Fruit fly (Drosophila melanogaster) whole organism, embryonic: Measurements from ENCODE around the gene Mgstl.
A peak's percentile ranks its signal among the peaks of the same experiment; 100 is the strongest.

Experiments used
- BEAF-32 ChIP-seq: fragments of 200-800 bp; sonication (Bioruptor generic); optimal IDR thresholded peaks from 3 replicates; lab custom pipeline; 2017; ENCODE audit warnings: missing biosample characterization, missing genetic modification characterization, mild to moderate bottlenecking, moderate library complexity, missing genetic modification reagents
- CG10543 ChIP-seq: fragments of 200-800 bp; sonication (Bioruptor generic); optimal IDR thresholded peaks from 3 replicates; lab custom pipeline; 2017; ENCODE audit warnings: missing biosample characterization, mild to moderate bottlenecking, missing genetic modification characterization, moderate library complexity
- CG11456 ChIP-seq: fragments of 200-800 bp; sonication (Bioruptor generic); IDR thresholded peaks from 3 replicates; pipeline ENCODE4 v1.3.6; 2022; ENCODE audit warnings: missing biosample characterization, missing genetic modification characterization
- CG11695 ChIP-seq: fragments of 200-800 bp; sonication (Bioruptor generic); IDR thresholded peaks from 3 replicates; pipeline ENCODE4 v1.3.6; 2022; ENCODE audit warnings: missing biosample characterization, missing genetic modification characterization
- CG12155 ChIP-seq: fragments of 200-800 bp; sonication (Bioruptor generic); optimal IDR thresholded peaks from 3 replicates; lab custom pipeline; 2016; ENCODE audit warnings: missing biosample characterization, missing genetic modification characterization
- CG15479 ChIP-seq: fragments of 200-800 bp; sonication (Bioruptor generic); optimal IDR thresholded peaks from 3 replicates; lab custom pipeline; 2019; ENCODE audit warnings: missing biosample characterization, mild to moderate bottlenecking, missing genetic modification characterization, moderate library complexity
- CG1603 ChIP-seq: fragments of 200-800 bp; sonication (Bioruptor generic); optimal IDR thresholded peaks from 2 replicates; lab custom pipeline; 2019; ENCODE audit warnings: missing biosample characterization, mild to moderate bottlenecking, missing genetic modification characterization, moderate library complexity
- CG17361 ChIP-seq: fragments of 200-800 bp; sonication (Bioruptor generic); IDR thresholded peaks from 3 replicates; pipeline ENCODE4 v1.3.6; 2022; ENCODE audit warnings: missing biosample characterization, missing genetic modification characterization
- CG18262 ChIP-seq: fragments of 200-800 bp; optimal IDR thresholded peaks from 3 replicates; lab custom pipeline; 2019; ENCODE audit warnings: missing biosample characterization, mild to moderate bottlenecking, missing genetic modification characterization, moderate library complexity
- CG2202 ChIP-seq: fragments of 200-800 bp; sonication (Bioruptor generic); optimal IDR thresholded peaks from 2 replicates; lab custom pipeline; 2018; ENCODE audit warnings: missing biosample characterization, mild to moderate bottlenecking, missing genetic modification characterization
- CG32767 ChIP-seq: fragments of 200-800 bp; sonication (Bioruptor generic); IDR thresholded peaks from 2 replicates; pipeline ENCODE4 v1.3.6; 2022; ENCODE audit warnings: missing biosample characterization, missing genetic modification characterization
- CG43689 ChIP-seq: fragments of 200-800 bp; sonication (Bioruptor generic); IDR thresholded peaks from 2 replicates; pipeline ENCODE4 v1.3.6; 2022; ENCODE audit warnings: missing biosample characterization, missing genetic modification characterization
- CG5245 ChIP-seq: fragments of 200-800 bp; sonication (Bioruptor generic); optimal IDR thresholded peaks from 3 replicates; lab custom pipeline; 2016; ENCODE audit warnings: missing biosample characterization, missing genetic modification characterization
- CG6254 ChIP-seq: fragments of 200-800 bp; sonication (Bioruptor generic); optimal IDR thresholded peaks from 3 replicates; lab custom pipeline; 2017; ENCODE audit warnings: mild to moderate bottlenecking, missing biosample characterization, missing genetic modification reagents, missing genetic modification characterization
- CG6272 ChIP-seq: fragments of 200-800 bp; sonication (Bioruptor generic); IDR thresholded peaks from 2 replicates; pipeline ENCODE4 v1.3.6; 2022; ENCODE audit warnings: missing biosample characterization, missing genetic modification characterization
- CG6791 ChIP-seq: fragments of 200-800 bp; sonication (Bioruptor generic); IDR thresholded peaks from 3 replicates; pipeline ENCODE4 v1.3.6; 2022; ENCODE audit warnings: missing biosample characterization, missing genetic modification characterization; ENCODE audit not compliant: partially characterized antibody
- CG7357 ChIP-seq: fragments of 200-800 bp; sonication (Bioruptor generic); IDR thresholded peaks from 3 replicates; pipeline ENCODE4 v1.3.6; 2022; ENCODE audit warnings: missing biosample characterization, missing genetic modification characterization
- CTCF ChIP-seq: fragments of 200-800 bp; sonication (Bioruptor generic); optimal IDR thresholded peaks from 2 replicates; lab custom pipeline; 2017; ENCODE audit warnings: missing biosample characterization, mild to moderate bottlenecking, missing genetic modification characterization, moderate library complexity
- ERR ChIP-seq: fragments of 200-800 bp; sonication (Bioruptor generic); optimal IDR thresholded peaks from 2 replicates; lab custom pipeline; 2016; ENCODE audit warnings: missing biosample characterization, missing genetic modification characterization
- Elba2 ChIP-seq: fragments of 200-800 bp; sonication (Bioruptor generic); optimal IDR thresholded peaks from 3 replicates; lab custom pipeline; 2016; ENCODE audit warnings: missing biosample characterization, missing genetic modification characterization
- Ets65A ChIP-seq: fragments of 200-800 bp; sonication (Bioruptor generic); peaks from one replicate; lab custom pipeline; 2016; ENCODE audit warnings: missing biosample characterization, missing genetic modification characterization
- Gug ChIP-seq: fragments of 200-800 bp; sonication (Bioruptor generic); IDR thresholded peaks from 4 replicates; pipeline ENCODE4 v1.3.6; 2022; ENCODE audit warnings: missing biosample characterization, missing genetic modification characterization
- H15 ChIP-seq: fragments of 200-800 bp; sonication (Bioruptor generic); IDR thresholded peaks from 3 replicates; pipeline ENCODE4 v1.3.6; 2022; ENCODE audit warnings: missing biosample characterization, missing genetic modification characterization
- HLH3B ChIP-seq: fragments of 200-800 bp; sonication (Bioruptor generic); IDR thresholded peaks from 2 replicates; pipeline ENCODE4 v1.3.6; 2022; ENCODE audit warnings: missing biosample characterization, missing genetic modification characterization
- HLH54F ChIP-seq: fragments of 200-800 bp; sonication (Bioruptor generic); optimal IDR thresholded peaks from 3 replicates; lab custom pipeline; 2016; ENCODE audit warnings: missing biosample characterization, missing genetic modification characterization
- HLHmδ ChIP-seq: fragments of 200-800 bp; sonication (Bioruptor generic); optimal IDR thresholded peaks from 2 replicates; lab custom pipeline; 2018; ENCODE audit warnings: missing biosample characterization, mild to moderate bottlenecking, missing genetic modification characterization, moderate library complexity
- MBD-R2 ChIP-seq: fragments of 200-800 bp; sonication (Bioruptor generic); IDR thresholded peaks from 2 replicates; pipeline ENCODE4 v1.3.6; 2022; ENCODE audit warnings: missing biosample characterization, missing genetic modification characterization
- Max ChIP-seq: fragments of 200-800 bp; sonication (Bioruptor generic); optimal IDR thresholded peaks from 2 replicates; lab custom pipeline; 2016; ENCODE audit warnings: missing biosample characterization, mild to moderate bottlenecking, missing genetic modification characterization
- Mrtf ChIP-seq: fragments of 200-800 bp; sonication (Bioruptor generic); IDR thresholded peaks from 3 replicates; pipeline ENCODE4 v1.3.6; 2022; ENCODE audit warnings: missing biosample characterization, missing genetic modification characterization
- Pdp1 ChIP-seq, 2 experiments: fragments of 200-800 bp; sonication (Bioruptor generic); optimal IDR thresholded peaks; 3 replicates each; lab custom pipeline; 2016; ENCODE audit warnings: missing biosample characterization in 2 of 2, missing genetic modification characterization in 2 of 2, mild to moderate bottlenecking in 1 of 2, moderate library complexity in 1 of 2
- ap ChIP-seq: fragments of 200-800 bp; sonication (Bioruptor generic); IDR thresholded peaks from 2 replicates; pipeline ENCODE4 v1.3.6; 2022; ENCODE audit warnings: missing biosample characterization, missing genetic modification characterization
- ato ChIP-seq: fragments of 200-800 bp; sonication (Bioruptor generic); IDR thresholded peaks from 2 replicates; pipeline ENCODE4 v1.3.6; 2022; ENCODE audit warnings: missing biosample characterization, missing genetic modification characterization; ENCODE audit not compliant: partially characterized antibody
- bab2 ChIP-seq: fragments of 200-800 bp; sonication (Bioruptor generic); optimal IDR thresholded peaks from 2 replicates; lab custom pipeline; 2016; ENCODE audit warnings: missing biosample characterization, missing genetic modification characterization
- bigmax ChIP-seq: fragments of 200-800 bp; sonication (Bioruptor generic); optimal IDR thresholded peaks from 2 replicates; lab custom pipeline; 2018; ENCODE audit warnings: missing biosample characterization, mild to moderate bottlenecking, missing genetic modification characterization
- cad ChIP-seq: fragments of >200 bp; optimal IDR thresholded peaks from 2 replicates; lab custom pipeline; 2017; ENCODE audit warnings: missing biosample characterization, missing genetic modification characterization
- ci ChIP-seq: fragments of 200-800 bp; sonication (Bioruptor generic); IDR thresholded peaks from 3 replicates; pipeline ENCODE4 v1.3.6; 2022; ENCODE audit warnings: missing biosample characterization, missing genetic modification characterization
- fd96Cb ChIP-seq: fragments of 200-800 bp; sonication (Bioruptor generic); optimal IDR thresholded peaks from 2 replicates; lab custom pipeline; 2018; ENCODE audit warnings: missing biosample characterization, mild to moderate bottlenecking, missing genetic modification characterization, moderate library complexity
- fru ChIP-seq: fragments of >200 bp; optimal IDR thresholded peaks from 2 replicates; lab custom pipeline; 2017
- grau ChIP-seq: fragments of 200-800 bp; optimal IDR thresholded peaks from 3 replicates; lab custom pipeline; 2019; ENCODE audit warnings: missing biosample characterization, mild to moderate bottlenecking, missing genetic modification characterization, moderate library complexity
- inv ChIP-seq: fragments of 200-800 bp; sonication (Bioruptor generic); IDR thresholded peaks from 2 replicates; pipeline ENCODE4 v1.3.6; 2022; ENCODE audit warnings: missing biosample characterization, missing genetic modification characterization; ENCODE audit not compliant: partially characterized antibody
- kay ChIP-seq: fragments of 200-800 bp; sonication (Bioruptor generic); optimal IDR thresholded peaks from 2 replicates; lab custom pipeline; 2016; ENCODE audit warnings: missing biosample characterization, missing genetic modification characterization
- lov ChIP-seq, 2 experiments: fragments of 200-800 bp in 1 of 2; fragments of >200 bp in 1 of 2; sonication (Bioruptor generic) in 1 of 2; IDR thresholded peaks in 1 of 2; optimal IDR thresholded peaks in 1 of 2; 2 replicates in 1 of 2; 3 replicates in 1 of 2; pipeline versions ENCODE4 v1.3.6 to Lab custom; 2017 to 2022; ENCODE audit warnings: missing biosample characterization in 1 of 2, missing genetic modification characterization in 1 of 2
- pan ChIP-seq, 4 experiments: fragments of >200 bp in 3 of 4; fragments of 200-800 bp in 1 of 4; sonication (Bioruptor generic) in 1 of 4; optimal IDR thresholded peaks in 3 of 4; IDR thresholded peaks in 1 of 4; 2 replicates each; pipeline versions ENCODE4 v1.3.6 to Lab custom; 2017 to 2022; ENCODE audit warnings: missing biosample characterization in 2 of 4, missing genetic modification characterization in 2 of 4, mixed read lengths in 1 of 4
- pros ChIP-seq: fragments of 200-800 bp; sonication (Bioruptor generic); optimal IDR thresholded peaks from 3 replicates; lab custom pipeline; 2019; ENCODE audit warnings: missing biosample characterization, mild to moderate bottlenecking, missing genetic modification characterization, moderate library complexity
- pzg ChIP-seq: fragments of 200-800 bp; sonication (Bioruptor generic); optimal IDR thresholded peaks from 3 replicates; lab custom pipeline; 2018; ENCODE audit warnings: missing biosample characterization, mild to moderate bottlenecking, missing genetic modification characterization, moderate library complexity
- repo ChIP-seq: fragments of 200-800 bp; sonication (Bioruptor generic); optimal IDR thresholded peaks from 2 replicates; lab custom pipeline; 2016; ENCODE audit warnings: missing biosample characterization, missing genetic modification characterization
- slou ChIP-seq: fragments of 200-800 bp; sonication (Bioruptor generic); optimal IDR thresholded peaks from 3 replicates; lab custom pipeline; 2016; ENCODE audit warnings: missing biosample characterization, missing genetic modification characterization
- sob ChIP-seq: fragments of 200-800 bp; sonication (Bioruptor generic); IDR thresholded peaks from 2 replicates; pipeline ENCODE4 v1.3.6; 2022; ENCODE audit warnings: missing biosample characterization, missing genetic modification characterization
- wdn ChIP-seq: fragments of 200-800 bp; sonication (Bioruptor generic); IDR thresholded peaks from 2 replicates; pipeline ENCODE4 v1.3.6; 2022; ENCODE audit warnings: missing biosample characterization, missing genetic modification characterization

The Mgstl gene

DNA sequence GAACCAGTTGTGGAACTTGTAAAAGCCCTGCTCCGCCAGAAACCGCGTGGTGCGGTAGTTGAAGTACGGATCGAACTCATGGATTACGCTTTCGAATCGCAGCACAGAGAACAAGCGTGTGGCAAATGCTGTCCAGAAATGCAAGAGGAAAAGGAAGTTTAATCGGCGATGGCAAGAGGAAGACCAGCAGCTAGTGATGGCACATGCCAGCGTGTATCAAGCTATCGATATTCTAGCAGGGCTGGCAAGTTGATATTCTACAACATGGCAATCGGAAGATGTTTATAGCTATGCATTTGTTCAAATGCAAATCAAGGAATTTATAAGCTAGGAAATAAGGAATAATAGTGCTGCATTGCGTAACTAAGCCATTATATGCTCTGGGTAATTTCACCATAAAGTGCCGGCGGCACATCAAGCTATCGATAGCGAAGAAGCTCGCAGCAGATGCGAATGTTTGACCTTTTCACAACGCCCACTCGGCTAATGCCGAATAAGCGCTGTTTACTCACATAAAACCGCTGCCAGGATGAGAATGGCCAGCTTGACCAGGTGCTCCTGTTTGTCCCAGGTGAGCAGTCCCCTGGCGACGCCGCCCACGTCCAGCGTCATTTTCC is 11.3 kb downstream of the Mgstl start (continued):
- TF ChIP-seq CG11456 (GFP tag; lab: Robert Waterston, UW) (peak; percentile 87), CG7357 (0 out of 3 replicates have a peak, but pooled peaks have one; percentile 31), CG6791 (GFP tag; lab: Robert Waterston, UW) (peak; percentile 83), Elba2 (no peak), MBD-R2 (peak; percentile 62), HLH3B (GFP tag; lab: Robert Waterston, UW) (peak; percentile 54; the same call in 1 of the 2 replicates), Max (GFP tag; lab: Kevin White, UChicago) (peak; percentile 72), cad (no peak), repo (GFP tag; lab: Kevin White, UChicago) (peak; percentile 61), CG11695 (GFP tag; lab: Robert Waterston, UW) (no peak), ERR (GFP tag; lab: Kevin White, UChicago) (peak; percentile 62), sob (GFP tag; lab: Robert Waterston, UW) (peak; percentile 75), lov (optimal IDR thresholded peaks at IDR 0.05; lab: Kevin White, UChicago) (no peak), lov (GFP tag; IDR thresholded peaks at IDR 0.05; lab: Robert Waterston, UW) (peak; percentile 85), CG43689 (peak; percentile 30; the same call in 1 of the 2 replicates), wdn (peak; percentile 48), CG15479 (no peak), CG18262 (tag; lab: Kevin White, UChicago) (peak; percentile 46), CG2202 (tag; lab: Kevin White, UChicago) (peak; percentile 75), bab2 (GFP tag; lab: Kevin White, UChicago) (peak; percentile 20), HLH54F (GFP tag; lab: Kevin White, UChicago) (peak; percentile 55), Mrtf (peak; percentile 39; the same call in 1 of the 3 replicates), CG17361 (GFP tag; lab: Robert Waterston, UW) (peak; percentile 59), H15 (0 out of 3 replicates have a peak, but pooled peaks have one; percentile 39), Pdp1 (GFP tag; optimal IDR thresholded peaks at IDR 0.05; lab: Kevin White, UChicago) (peak; percentile 59 to 62), ato (GFP tag; lab: Robert Waterston, UW) (peak; percentile 53; the same call in 1 of the 2 replicates), pan (optimal IDR thresholded peaks at IDR 0.05; lab: Kevin White, UChicago) (no peak), pan (GFP tag; optimal IDR thresholded peaks at IDR 0.05 in 1 of 2, IDR thresholded peaks at IDR 0.05 in 1 of 2) (peak in 1 of 2 experiments; percentile 70), CG32767 (GFP tag; lab: Robert Waterston, UW) (peak; percentile 37; the same call in 1 of the 2 replicates), CG6272 (GFP tag; lab: Robert Waterston, UW) (peak; percentile 48; the same call in 1 of the 2 replicates), CG1603 (tag; lab: Kevin White, UChicago) (peak; percentile 87), ci (GFP tag; lab: Robert Waterston, UW) (peak; percentile 93), pros (GFP tag; lab: Kevin White, UChicago) (no peak), fru (no peak), bigmax (GFP tag; lab: Kevin White, UChicago) (peak; percentile 67), ap (GFP tag; lab: Robert Waterston, UW) (no peak), inv (peak; percentile 77), HLHmδ (GFP tag; lab: Kevin White, UChicago) (peak; percentile 99), CG12155 (peak; percentile 45), fd96Cb (peak; percentile 43), CTCF (GFP tag; lab: Kevin White, UChicago) (peak; percentile 59), CG5245 (GFP tag; lab: Kevin White, UChicago) (peak; percentile 55), grau (tag; lab: Kevin White, UChicago) (peak; percentile 66), Gug (GFP tag; lab: Robert Waterston, UW) (peak; percentile 63; the same call in 2 of the 4 replicates), pzg (GFP tag; lab: Kevin White, UChicago) (peak; percentile 75), CG6254 (GFP tag; lab: Kevin White, UChicago) (peak; percentile 31), kay (GFP tag; lab: Kevin White, UChicago) (no peak), Ets65A (peak; percentile 96), CG10543 (GFP tag; lab: Kevin White, UChicago) (peak; percentile 87), BEAF-32 (GFP tag; lab: Kevin White, UChicago) (peak; percentile 86), slou (peak; percentile 54)
